Worm (Caenorhabditis elegans): ENCODE measurements around the gene enu-3.1.

Gene enu-3.1

DNA sequence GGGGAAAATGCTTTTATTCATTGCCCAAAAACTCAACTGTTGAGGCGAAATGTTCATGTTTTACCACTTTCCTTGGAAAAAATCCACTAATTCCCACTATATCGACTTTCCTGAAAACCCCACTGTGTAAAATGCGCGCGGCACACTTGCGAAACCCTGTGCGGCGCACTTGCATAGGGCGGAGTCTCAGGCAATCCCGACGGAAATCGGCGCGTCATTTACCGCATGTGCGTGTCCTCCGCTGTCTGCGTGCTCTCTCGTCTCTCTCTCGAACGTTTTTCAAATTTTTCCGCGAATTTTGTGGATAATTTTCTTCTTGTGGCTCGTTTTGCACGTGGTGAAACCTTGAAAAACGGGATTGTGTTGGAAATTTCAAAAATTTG lies 25.1 kb downstream of the enu-3.1 start, which contains the start of gene atx-2 (continued):
- TF ChIP-seq lir-3 (tag; optimal IDR thresholded peaks at IDR 0.05) (peak; percentile 11), ctbp-1 (GFP tag; IDR thresholded peaks at IDR 0.05) (peak; percentile 79), mxl-2 (GFP tag; conservative IDR thresholded peaks at IDR 0.05) (peak; percentile 41; the same call in 1 of the 2 replicates), D1046.2 (GFP tag; IDR thresholded peaks at IDR 0.05) (peak; percentile 94), snpc-1.2 (GFP tag; IDR thresholded peaks at IDR 0.05) (peak; percentile 77), spr-1 (tag; optimal IDR thresholded peaks at IDR 0.05) (peak; percentile 90), lin-15B (tag; optimal IDR thresholded peaks at IDR 0.05) (peak; percentile 72), daf-8 (GFP tag; IDR thresholded peaks at IDR 0.05) (no peak), R02D3.7 (tag; optimal IDR thresholded peaks at IDR 0.05) (peak; percentile 31), fkh-10 (GFP tag; optimal IDR thresholded peaks at IDR 0.05) (peak; percentile 31), pqm-1 (tag; optimal IDR thresholded peaks at IDR 0.05) (no peak), F44E2.7 (GFP tag; IDR thresholded peaks at IDR 0.05) (peak; percentile 85), zip-2 (tag; optimal IDR thresholded peaks at IDR 0.05) (no peak), zag-1 (tag; optimal IDR thresholded peaks at IDR 0.05) (no peak), dve-1 (tag; optimal IDR thresholded peaks at IDR 0.05; ENCODE audit: insufficient read depth) (peak; percentile 82), hlh-30 (tag; optimal IDR thresholded peaks at IDR 0.05; ENCODE audit: insufficient read depth) (peak; percentile 87), nhr-102 (tag; optimal IDR thresholded peaks at IDR 0.05) (peak; percentile 89), hmg-1.1 (GFP tag; IDR thresholded peaks at IDR 0.05) (peak; percentile 93), Y75B8A.6 (GFP tag; IDR thresholded peaks at IDR 0.05) (peak; percentile 71; the same call in 1 of the 2 replicates), lin-38 (GFP tag; IDR thresholded peaks at IDR 0.05) (peak; percentile 98), egl-43 (GFP tag; IDR thresholded peaks at IDR 0.05) (peak; percentile 98), mdl-1 (tag; optimal IDR thresholded peaks at IDR 0.05) (peak; percentile 77 to 96), attf-4 (tag; optimal IDR thresholded peaks at IDR 0.05) (no peak), ceh-44 (GFP tag; IDR thresholded peaks at IDR 0.05) (peak; percentile 98), ceh-32 (tag; optimal IDR thresholded peaks at IDR 0.05; ENCODE audit: poor library complexity) (no peak), spr-3 (GFP tag; optimal IDR thresholded peaks at IDR 0.05) (peak; percentile 81), aha-1 (tag) (peak; percentile 91), hlh-11 (tag; optimal IDR thresholded peaks at IDR 0.05) (peak; percentile 85), ztf-7 (tag; optimal IDR thresholded peaks at IDR 0.05) (no peak), ZK546.5 (tag; optimal IDR thresholded peaks at IDR 0.05) (peak in 1 of 2 experiments; percentile 30), ces-1 (GFP tag; optimal IDR thresholded peaks at IDR 0.05) (no peak), set-16 (GFP tag; IDR thresholded peaks at IDR 0.05) (peak; percentile 84), madf-5 (GFP tag; IDR thresholded peaks at IDR 0.05) (peak; percentile 44 to 93; a peak in 2 of 4 replicates)

ce11 chrIII:10462935-10463548 lies 27.0 kb downstream of the enu-3.1 start:
- TF ChIP-seq F49E8.2 (tag; optimal IDR thresholded peaks at IDR 0.05; ENCODE audit: borderline replicate concordance) (no peak), mdl-1 (tag; optimal IDR thresholded peaks at IDR 0.05) (no peak), aha-1 (tag) (peak; percentile 56), T20F7.1 (GFP tag; optimal IDR thresholded peaks at IDR 0.05) (no peak), set-16 (GFP tag; IDR thresholded peaks at IDR 0.05) (peak; percentile 46; the same call in 1 of the 2 replicates), hmg-1.1 (GFP tag; IDR thresholded peaks at IDR 0.05) (0 out of 2 replicates have a peak, but pooled peaks have one; percentile 14)

- TF ChIP-seq mdl-1 (tag; optimal IDR thresholded peaks at IDR 0.05): peak in 1 of 2 experiments; percentile 11
- TF ChIP-seq unc-62 (GFP tag; optimal IDR thresholded peaks at IDR 0.05 in 1 of 2): peak in 1 of 2 experiments; percentile 25
- TF ChIP-seq unc-62 (tag; optimal IDR thresholded peaks at IDR 0.05): no peak
- no peak for TF ChIP-seq egl-43 (GFP tag; IDR thresholded peaks at IDR 0.05)
- TF ChIP-seq dve-1 (tag; optimal IDR thresholded peaks at IDR 0.05; ENCODE audit: insufficient read depth): peak; percentile 64
- TF ChIP-seq lsy-2 (tag; optimal IDR thresholded peaks at IDR 0.05): peak in 1 of 2 experiments; percentile 64
- TF ChIP-seq Y48G9A.11 (GFP tag; IDR thresholded peaks at IDR 0.05): no peak
- TF ChIP-seq mep-1 (tag; optimal IDR thresholded peaks at IDR 0.05): peak; percentile 64
- peak; percentile 94 for TF ChIP-seq aha-1 (tag)
- TF ChIP-seq gei-8 (GFP tag; optimal IDR thresholded peaks at IDR 0.05): no peak
- TF ChIP-seq spr-1 (tag; optimal IDR thresholded peaks at IDR 0.05): peak; percentile 30
- TF ChIP-seq dmd-6 (GFP tag; IDR thresholded peaks at IDR 0.05): peak; percentile 33
- no peak for TF ChIP-seq daf-16 (GFP tag; optimal IDR thresholded peaks at IDR 0.05)
- TF ChIP-seq daf-16 (tag; optimal IDR thresholded peaks at IDR 0.05): peak; percentile 95
- TF ChIP-seq T26A8.4 (GFP tag; IDR thresholded peaks at IDR 0.05): peak; percentile 32; the same call in 1 of the 2 replicates
- TF ChIP-seq nhr-77 (tag; optimal IDR thresholded peaks at IDR 0.05): peak; percentile 76
- TF ChIP-seq nhr-25 (tag; optimal IDR thresholded peaks at IDR 0.05; ENCODE audit: borderline replicate concordance, insufficient read depth): no peak
- TF ChIP-seq dpl-1 (GFP tag; optimal IDR thresholded peaks at IDR 0.05): peak; percentile 3
Measured at ce11 chrIII:10463653-10464052, 27.6 kb downstream of the enu-3.1 start.

Measured in whole organism, L4 larva.